In genomic region chrIII:6888999-6889824, ce11 we compare ENCODE assay signal across 2 worm cellular contexts.
TF ChIP-seq lines count a peak whose summit lies in the region.

brd-1 (minus strand) TSS chrIII:6889504.
K04C2.2 (plus strand) TSS chrIII:6889774.

TF ChIP-seq in whole organism, L1 larva, 84 proteins besides CTCF, POLR2A, EP300 and RAD21 (continued from another document):
- TF ChIP-seq hlh-4 (tag; optimal IDR thresholded peaks at IDR 0.05; lab: Kevin White, UChicago) = no peak
- peak; percentile 24 for TF ChIP-seq nhr-71 (tag; optimal IDR thresholded peaks at IDR 0.05; lab: Kevin White, UChicago)
- peak in 1 of 2 experiments; percentile 63 for TF ChIP-seq lsy-2 (tag; optimal IDR thresholded peaks at IDR 0.05; lab: Kevin White, UChicago)
- peak; percentile 52 for TF ChIP-seq mep-1 (tag; optimal IDR thresholded peaks at IDR 0.05; lab: Kevin White, UChicago)

TF ChIP-seq in whole organism, L4 larva, 104 proteins besides CTCF, POLR2A, EP300 and RAD21 (continued from another document):
- TF ChIP-seq dve-1 (tag; optimal IDR thresholded peaks at IDR 0.05; lab: Kevin White, UChicago; ENCODE audit: insufficient read depth) (no peak), spr-1 (tag; optimal IDR thresholded peaks at IDR 0.05; lab: Kevin White, UChicago) (no peak)
